Worm (Caenorhabditis elegans) whole organism, L2 larva: ENCODE measurements around the gene tmem-218.
A peak's percentile ranks its signal among the peaks of the same experiment; 100 is the strongest.

Experiments used
- C34F6.9 ChIP-seq: fragments of 150-350 bp; optimal IDR thresholded peaks from 2 replicates; lab custom pipeline; 2014; ENCODE audit warnings: missing biosample characterization, missing genetic modification characterization
- F13H6.1 ChIP-seq: sonication (generic microtip); optimal IDR thresholded peaks from 2 replicates; lab custom pipeline; 2016; ENCODE audit warnings: missing genetic modification characterization, missing compliant biosample characterization
- Y55F3AM.14 ChIP-seq: fragments of 200-800 bp; sonication (Bioruptor generic); optimal IDR thresholded peaks from 2 replicates; lab custom pipeline; 2018; ENCODE audit warnings: mild to moderate bottlenecking, missing genetic modification characterization, missing compliant biosample characterization
- ZK546.5 ChIP-seq: sonication (generic microtip); optimal IDR thresholded peaks from 2 replicates; lab custom pipeline; 2017; ENCODE audit warnings: missing biosample characterization, missing genetic modification characterization
- alr-1 ChIP-seq: fragments of 150-350 bp; optimal IDR thresholded peaks from 2 replicates; lab custom pipeline; 2014; ENCODE audit warnings: missing biosample characterization, missing genetic modification characterization
- aly-2 ChIP-seq: fragments of 150-350 bp; optimal IDR thresholded peaks from 2 replicates; lab custom pipeline; 2014; ENCODE audit warnings: missing biosample characterization, missing genetic modification characterization
- blmp-1 ChIP-seq: sonication (generic microtip); optimal IDR thresholded peaks from 2 replicates; lab custom pipeline; 2017; ENCODE audit warnings: missing genetic modification characterization, mild to moderate bottlenecking, missing compliant biosample characterization, antibody characterized with exemption, moderate library complexity; ENCODE audit not compliant: insufficient read depth
- ceh-16 ChIP-seq: fragments of 150-350 bp; optimal IDR thresholded peaks from 2 replicates; lab custom pipeline; 2014; ENCODE audit warnings: missing biosample characterization, missing genetic modification characterization
- ceh-82 ChIP-seq: fragments of 150-350 bp; optimal IDR thresholded peaks from 2 replicates; lab custom pipeline; 2014; ENCODE audit warnings: missing biosample characterization, missing genetic modification characterization
- crh-2 ChIP-seq: sonication (generic microtip); optimal IDR thresholded peaks from 2 replicates; lab custom pipeline; 2017; ENCODE audit warnings: missing biosample characterization, missing genetic modification characterization
- dmd-4 ChIP-seq: sonication (generic microtip); optimal IDR thresholded peaks from 2 replicates; lab custom pipeline; 2017; ENCODE audit warnings: missing biosample characterization, missing genetic modification characterization
- egl-27 ChIP-seq: sonication (generic microtip); optimal IDR thresholded peaks from 3 replicates; lab custom pipeline; 2017; ENCODE audit warnings: missing biosample characterization, missing genetic modification reagents, missing genetic modification characterization
- elt-1 ChIP-seq: fragments of 150-350 bp; optimal IDR thresholded peaks from 2 replicates; lab custom pipeline; 2014; ENCODE audit warnings: missing biosample characterization, missing genetic modification characterization
- elt-3 ChIP-seq: sonication (generic microtip); optimal IDR thresholded peaks from 2 replicates; lab custom pipeline; 2017; ENCODE audit warnings: missing biosample characterization, missing genetic modification characterization
- fos-1 ChIP-seq: fragments of 150-350 bp; optimal IDR thresholded peaks from 2 replicates; lab custom pipeline; 2014; ENCODE audit warnings: missing biosample characterization, missing genetic modification characterization
- gmeb-1 ChIP-seq: fragments of 150-350 bp; optimal IDR thresholded peaks from 2 replicates; lab custom pipeline; 2014; ENCODE audit warnings: missing biosample characterization, missing genetic modification characterization
- lsy-2 ChIP-seq, 2 experiments: fragments of 150-350 bp in 1 of 2; sonication (generic microtip) in 1 of 2; optimal IDR thresholded peaks; 2 replicates each; lab custom pipeline; 2014 to 2017; ENCODE audit warnings: missing biosample characterization in 2 of 2, missing genetic modification characterization in 2 of 2
- mdl-1 ChIP-seq, 2 experiments: fragments of 150-350 bp in 1 of 2; sonication (generic microtip) in 1 of 2; optimal IDR thresholded peaks; 2 replicates each; lab custom pipeline; 2017; ENCODE audit warnings: missing biosample characterization in 2 of 2, missing genetic modification characterization in 2 of 2
- nhr-10 ChIP-seq: sonication (generic microtip); optimal IDR thresholded peaks from 2 replicates; lab custom pipeline; 2017; ENCODE audit warnings: missing biosample characterization, missing genetic modification characterization
- nhr-129 ChIP-seq: fragments of 150-350 bp; optimal IDR thresholded peaks from 2 replicates; lab custom pipeline; 2014; ENCODE audit warnings: missing biosample characterization, missing genetic modification characterization
- nhr-21 ChIP-seq: fragments of 150-350 bp; optimal IDR thresholded peaks from 2 replicates; lab custom pipeline; 2014; ENCODE audit warnings: missing biosample characterization, missing genetic modification characterization
- nhr-237 ChIP-seq: fragments of 150-350 bp; optimal IDR thresholded peaks from 2 replicates; lab custom pipeline; 2014; ENCODE audit warnings: missing biosample characterization, missing genetic modification characterization
- nhr-25 ChIP-seq: fragments of 150-350 bp; sonication (generic microtip); optimal IDR thresholded peaks from 3 replicates; lab custom pipeline; 2014; ENCODE audit warnings: missing biosample characterization, missing genetic modification characterization
- nhr-77 ChIP-seq: fragments of 150-350 bp; optimal IDR thresholded peaks from 2 replicates; lab custom pipeline; 2014; ENCODE audit warnings: missing biosample characterization, missing genetic modification characterization
- peb-1 ChIP-seq: fragments of 150-350 bp; optimal IDR thresholded peaks from 2 replicates; lab custom pipeline; 2014; ENCODE audit warnings: missing biosample characterization, missing genetic modification characterization
- sem-4 ChIP-seq: fragments of 150-350 bp; optimal IDR thresholded peaks from 2 replicates; lab custom pipeline; 2014; ENCODE audit warnings: missing biosample characterization, missing genetic modification reagents, missing genetic modification characterization
- skn-1 ChIP-seq: sonication (generic microtip); optimal IDR thresholded peaks from 2 replicates; lab custom pipeline; 2017; ENCODE audit warnings: missing biosample characterization, missing genetic modification characterization
- sma-3 ChIP-seq: sonication (generic microtip); optimal IDR thresholded peaks from 2 replicates; lab custom pipeline; 2016; ENCODE audit warnings: missing genetic modification reagents, missing genetic modification characterization, missing compliant biosample characterization
- sma-9 ChIP-seq, 2 experiments: fragments of 150-350 bp in 1 of 2; sonication (generic microtip) in 1 of 2; optimal IDR thresholded peaks; 2 replicates each; lab custom pipeline; 2014 to 2016; ENCODE audit warnings: missing genetic modification characterization in 2 of 2, mild to moderate bottlenecking in 1 of 2, missing biosample characterization in 1 of 2, missing compliant biosample characterization in 1 of 2, missing genetic modification reagents in 1 of 2, moderate library complexity in 1 of 2
- unc-55 ChIP-seq: fragments of 150-350 bp; sonication (generic microtip); optimal IDR thresholded peaks from 3 replicates; lab custom pipeline; 2014; ENCODE audit warnings: missing biosample characterization, missing genetic modification reagents, missing genetic modification characterization
- ztf-1 ChIP-seq: fragments of 200-800 bp; sonication (Bioruptor generic); conservative IDR thresholded peaks from 2 replicates; pipeline ENCODE4 v1.3.6; 2022; ENCODE audit warnings: missing genetic modification characterization, missing compliant biosample characterization
- ztf-11 ChIP-seq: sonication (generic microtip); optimal IDR thresholded peaks from 2 replicates; lab custom pipeline; 2017; ENCODE audit warnings: missing biosample characterization, missing genetic modification characterization

Gene tmem-218

DNA sequence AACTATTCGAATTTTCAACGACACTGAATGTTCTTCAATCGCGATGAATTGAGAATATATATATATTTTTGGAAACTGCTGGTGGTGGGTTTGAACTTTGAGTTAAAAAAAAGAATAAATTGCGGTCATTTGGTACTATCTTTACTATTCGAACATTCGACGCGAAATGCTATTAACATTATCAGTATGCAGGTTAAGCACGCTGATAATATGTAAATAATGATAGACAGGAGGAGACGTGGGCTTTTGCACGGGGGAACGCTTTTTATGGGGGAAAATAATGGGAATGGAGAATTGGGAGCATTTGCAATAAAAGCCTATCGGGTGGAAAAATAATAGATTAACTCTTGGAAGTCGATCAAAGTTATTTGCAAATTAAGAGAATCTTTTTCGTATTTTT lies 10.5 kb upstream of the tmem-218 start:
- peak; percentile 18 for TF ChIP-seq sma-9 (GFP tag; optimal IDR thresholded peaks at IDR 0.05; lab: Kevin White, UChicago)
- TF ChIP-seq sma-9 (tag; optimal IDR thresholded peaks at IDR 0.05; lab: Kevin White, UChicago): no peak
- peak; percentile 73 for TF ChIP-seq fos-1 (tag; lab: Kevin White, UChicago)
- TF ChIP-seq gmeb-1 (tag; lab: Kevin White, UChicago): no peak
- TF ChIP-seq peb-1 (tag; lab: Kevin White, UChicago): no peak
- TF ChIP-seq elt-1: no peak
- no peak for TF ChIP-seq Y55F3AM.14 (GFP tag; lab: Kevin White, UChicago)
- no peak for TF ChIP-seq unc-55 (GFP tag; lab: Kevin White, UChicago)
- TF ChIP-seq crh-2: no peak
- no peak for TF ChIP-seq ceh-82 (tag; lab: Kevin White, UChicago)
- no peak for TF ChIP-seq ztf-1

DNA sequence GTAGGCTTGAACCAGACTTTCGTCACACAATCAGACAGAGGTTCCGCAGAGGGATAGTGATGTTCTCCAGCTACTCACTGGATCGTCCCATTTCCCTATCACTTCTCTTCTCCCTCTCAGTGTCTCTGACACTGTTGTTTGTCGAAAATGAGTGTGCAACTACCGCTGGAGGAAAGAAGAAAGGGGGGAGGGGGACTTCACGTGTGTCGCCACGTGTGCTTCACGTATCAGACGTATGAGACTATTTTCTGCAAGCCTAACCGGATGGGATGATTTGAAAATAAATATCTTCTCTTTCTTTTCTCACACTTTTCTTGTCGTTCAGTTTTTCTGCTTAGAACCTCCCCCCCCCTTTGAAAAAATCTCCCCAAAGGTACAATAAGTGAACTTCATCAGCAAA lies 8.7 kb upstream of the tmem-218 start, which contains the start of gene H18N23.2:
H18N23.2 (minus strand) TSS at position 82 of the 400 bp plus-strand sequence.
- TF ChIP-seq unc-55 (GFP tag; lab: Kevin White, UChicago) (no peak), fos-1 (tag; lab: Kevin White, UChicago) (peak; percentile 69), mdl-1 (tag; optimal IDR thresholded peaks at IDR 0.05; lab: Kevin White, UChicago) (peak; percentile 9 to 90), nhr-129 (tag; lab: Kevin White, UChicago) (peak; percentile 69), lsy-2 (tag; optimal IDR thresholded peaks at IDR 0.05; lab: Kevin White, UChicago) (peak in 1 of 2 experiments; percentile 51), sma-9 (GFP tag; optimal IDR thresholded peaks at IDR 0.05; lab: Kevin White, UChicago) (peak; percentile 98), sma-9 (tag; optimal IDR thresholded peaks at IDR 0.05; lab: Kevin White, UChicago) (no peak), F13H6.1 (tag; lab: Kevin White, UChicago) (peak; percentile 86), alr-1 (tag; lab: Kevin White, UChicago) (no peak), nhr-25 (tag; lab: Kevin White, UChicago) (peak; percentile 83), blmp-1 (tag; lab: Kevin White, UChicago) (peak; percentile 79), Y55F3AM.14 (GFP tag; lab: Kevin White, UChicago) (no peak), sem-4 (peak; percentile 44), egl-27 (tag; lab: Kevin White, UChicago) (peak; percentile 69), dmd-4 (no peak), ZK546.5 (no peak), crh-2 (peak; percentile 82), nhr-21 (tag; lab: Kevin White, UChicago) (peak; percentile 95), C34F6.9 (tag; lab: Kevin White, UChicago) (peak; percentile 44), sma-3 (GFP tag; lab: Kevin White, UChicago) (peak; percentile 75), ceh-16 (no peak)

DNA sequence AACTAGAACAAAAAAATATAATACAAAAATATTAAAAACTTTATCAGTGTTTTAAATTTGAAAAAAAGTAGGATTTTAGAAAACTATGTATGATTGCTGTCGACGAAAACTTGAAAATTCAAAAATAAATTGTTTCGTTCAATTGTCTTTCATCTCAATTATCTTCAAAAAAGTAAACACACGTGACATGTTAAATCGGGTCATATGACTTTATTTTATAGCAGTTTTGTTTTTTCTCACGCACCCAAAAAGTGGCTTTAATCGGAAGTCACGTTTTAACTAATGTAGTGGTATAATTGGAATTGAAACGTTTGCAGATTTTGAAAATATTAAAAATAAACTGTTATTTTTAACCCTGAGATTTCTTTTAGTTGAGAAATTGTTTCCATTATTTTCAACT lies 6.6 kb upstream of the tmem-218 start:
- TF ChIP-seq aly-2 (no peak), nhr-129 (tag; lab: Kevin White, UChicago) (no peak), ceh-82 (tag; lab: Kevin White, UChicago) (no peak), ZK546.5 (no peak), peb-1 (tag; lab: Kevin White, UChicago) (no peak), nhr-77 (no peak), nhr-237 (no peak), skn-1 (no peak), egl-27 (tag; lab: Kevin White, UChicago) (no peak)

DNA sequence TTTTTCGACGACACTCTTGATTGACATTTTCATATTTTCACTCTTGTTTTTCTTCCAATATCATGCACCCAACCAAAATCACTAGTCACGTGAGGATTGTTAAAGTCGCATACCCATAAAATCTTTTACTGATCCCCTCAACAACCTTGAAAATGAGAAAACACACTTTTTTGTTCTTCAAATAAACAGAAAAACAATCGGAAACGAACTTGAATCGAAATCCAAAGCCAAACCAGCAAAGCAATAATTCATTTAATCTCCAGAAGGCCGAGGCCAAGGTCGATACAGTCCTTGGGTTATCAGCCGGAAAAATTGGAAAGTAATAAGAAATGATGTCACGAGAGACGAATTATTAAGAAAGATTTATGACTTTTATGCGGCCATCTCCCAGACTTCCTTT lies 5.7 kb upstream of the tmem-218 start:
- TF ChIP-seq sma-3 (GFP tag; lab: Kevin White, UChicago) (peak; percentile 22), sma-9 (GFP tag; optimal IDR thresholded peaks at IDR 0.05; lab: Kevin White, UChicago) (peak; percentile 9), sma-9 (tag; optimal IDR thresholded peaks at IDR 0.05; lab: Kevin White, UChicago) (no peak), C34F6.9 (tag; lab: Kevin White, UChicago) (no peak), nhr-10 (tag; lab: Kevin White, UChicago) (no peak), ztf-11 (tag; lab: Kevin White, UChicago) (no peak), elt-3 (tag; lab: Kevin White, UChicago) (no peak), nhr-129 (tag; lab: Kevin White, UChicago) (no peak)

DNA sequence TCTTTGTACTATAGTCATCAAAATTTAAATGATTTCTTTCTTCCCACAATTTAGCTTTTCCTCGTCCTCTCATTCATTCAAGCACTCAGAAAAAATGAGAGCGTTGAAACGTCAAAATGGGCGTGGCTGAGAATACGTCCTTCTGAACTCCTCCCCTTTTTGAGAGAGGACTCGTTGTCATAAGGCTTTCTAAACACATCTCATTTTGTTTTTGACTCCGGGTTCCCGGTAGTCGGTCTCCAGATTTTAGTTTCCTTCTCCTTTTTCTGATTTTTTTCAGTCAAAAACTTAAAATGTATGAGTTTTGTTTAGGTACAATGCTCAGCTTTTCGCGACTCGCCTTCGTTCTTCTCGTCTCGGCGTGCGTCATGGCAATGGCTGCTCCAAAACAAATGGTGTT lies 12.7 kb downstream of the tmem-218 start, which contains the start of gene nlp-6:
nlp-6 (plus strand) TSS at position 301 of the 400 bp plus-strand sequence.
- no peak for TF ChIP-seq dmd-4
- TF ChIP-seq elt-3 (tag; lab: Kevin White, UChicago): no peak
